Fruit fly (Drosophila melanogaster) whole organism, embryonic: ENCODE measurements around the gene Trf4-1.

ENCODE experiments used
- Atf3 ChIP-seq: fragments of 200-800 bp; sonication (Bioruptor generic); optimal IDR thresholded peaks from 3 replicates; lab custom pipeline; 2016; ENCODE audit warnings: missing biosample characterization, missing genetic modification characterization
- CG10267 ChIP-seq: fragments of 200-800 bp; sonication (Bioruptor generic); optimal IDR thresholded peaks from 2 replicates; lab custom pipeline; 2018; ENCODE audit warnings: missing biosample characterization, mild to moderate bottlenecking, missing genetic modification characterization, moderate library complexity
- CG12299 ChIP-seq: fragments of 200-800 bp; sonication (Bioruptor generic); optimal IDR thresholded peaks from 2 replicates; lab custom pipeline; 2018; ENCODE audit warnings: missing biosample characterization, mild to moderate bottlenecking, missing genetic modification characterization
- CG13287 ChIP-seq: fragments of 200-800 bp; sonication (Bioruptor generic); IDR thresholded peaks from 2 replicates; pipeline ENCODE4 v1.3.6; 2022; ENCODE audit warnings: missing biosample characterization, missing genetic modification characterization; ENCODE audit not compliant: partially characterized antibody
- CG15514 ChIP-seq: fragments of 200-800 bp; sonication (Bioruptor generic); optimal IDR thresholded peaks from 3 replicates; lab custom pipeline; 2017; ENCODE audit warnings: missing biosample characterization, missing genetic modification characterization, mild to moderate bottlenecking, moderate library complexity, missing genetic modification reagents
- CG16813 ChIP-seq: fragments of 200-800 bp; sonication (Bioruptor generic); IDR thresholded peaks from 3 replicates; pipeline ENCODE4 v1.3.6; 2022; ENCODE audit warnings: missing biosample characterization, missing genetic modification characterization; ENCODE audit not compliant: partially characterized antibody
- CG18476 ChIP-seq: fragments of 200-800 bp; sonication (Bioruptor generic); optimal IDR thresholded peaks from 2 replicates; lab custom pipeline; 2016; ENCODE audit warnings: missing biosample characterization, mild to moderate bottlenecking, missing genetic modification characterization
- CG2116 ChIP-seq: fragments of 200-800 bp; sonication (Bioruptor generic); optimal IDR thresholded peaks from 3 replicates; lab custom pipeline; 2018; ENCODE audit warnings: missing biosample characterization, mild to moderate bottlenecking, missing genetic modification characterization
- CG2712 ChIP-seq: fragments of 200-800 bp; optimal IDR thresholded peaks from 3 replicates; lab custom pipeline; 2019; ENCODE audit warnings: missing biosample characterization, mild to moderate bottlenecking, missing genetic modification characterization, moderate library complexity
- CG30020 ChIP-seq: fragments of 200-800 bp; optimal IDR thresholded peaks from 2 replicates; lab custom pipeline; 2019; ENCODE audit warnings: missing biosample characterization, mild to moderate bottlenecking, missing genetic modification characterization, moderate library complexity
- CG3065 ChIP-seq: fragments of 200-800 bp; sonication (Bioruptor generic); optimal IDR thresholded peaks from 2 replicates; lab custom pipeline; 2016; ENCODE audit warnings: missing biosample characterization, missing genetic modification characterization
- CG7963 ChIP-seq: fragments of 200-800 bp; sonication (Bioruptor generic); IDR thresholded peaks from 3 replicates; pipeline ENCODE4 v1.3.6; 2022; ENCODE audit warnings: missing biosample characterization, missing genetic modification characterization; ENCODE audit not compliant: partially characterized antibody
- CG8290 ChIP-seq, 3 experiments: fragments of 200-800 bp; sonication (Bioruptor generic); optimal IDR thresholded peaks; 2 replicates each; lab custom pipeline; 2016 to 2019; ENCODE audit warnings: missing biosample characterization in 3 of 3, missing genetic modification characterization in 3 of 3, mild to moderate bottlenecking in 2 of 3, moderate library complexity in 1 of 3
- Doc3 ChIP-seq: fragments of 200-800 bp; sonication (Bioruptor generic); IDR thresholded peaks from 3 replicates; pipeline ENCODE4 v1.3.6; 2022; ENCODE audit warnings: missing biosample characterization, missing genetic modification characterization; ENCODE audit not compliant: partially characterized antibody
- Dp ChIP-seq: fragments of 200-800 bp; sonication (Bioruptor generic); optimal IDR thresholded peaks from 2 replicates; lab custom pipeline; 2018; ENCODE audit warnings: missing biosample characterization, mild to moderate bottlenecking, missing genetic modification characterization, moderate library complexity
- Dref ChIP-seq: fragments of 200-800 bp; sonication (Bioruptor generic); IDR thresholded peaks from 2 replicates; pipeline ENCODE4 v1.3.6; 2022; ENCODE audit warnings: missing biosample characterization, missing genetic modification characterization
- HLH4C ChIP-seq: fragments of 200-800 bp; sonication (Bioruptor generic); IDR thresholded peaks from 3 replicates; pipeline ENCODE4 v1.3.6; 2022; ENCODE audit warnings: missing biosample characterization, missing genetic modification characterization; ENCODE audit not compliant: partially characterized antibody
- Lhr ChIP-seq: fragments of 200-800 bp; sonication (Bioruptor generic); optimal IDR thresholded peaks from 3 replicates; lab custom pipeline; 2017; ENCODE audit warnings: mild to moderate bottlenecking, missing biosample characterization, missing genetic modification reagents, missing genetic modification characterization
- Lim3 ChIP-seq: fragments of 200-800 bp; sonication (Bioruptor generic); IDR thresholded peaks from 2 replicates; pipeline ENCODE4 v1.3.6; 2022; ENCODE audit warnings: missing biosample characterization, missing genetic modification characterization
- Nf-YC ChIP-seq: fragments of 200-800 bp; optimal IDR thresholded peaks from 3 replicates; lab custom pipeline; 2019; ENCODE audit warnings: missing biosample characterization, mild to moderate bottlenecking, missing genetic modification characterization, moderate library complexity
- Pdp1 ChIP-seq, 2 experiments: fragments of 200-800 bp; sonication (Bioruptor generic); optimal IDR thresholded peaks; 3 replicates each; lab custom pipeline; 2016; ENCODE audit warnings: missing biosample characterization in 2 of 2, missing genetic modification characterization in 2 of 2, mild to moderate bottlenecking in 1 of 2, moderate library complexity in 1 of 2
- Scr ChIP-seq: fragments of 200-800 bp; sonication (Bioruptor generic); IDR thresholded peaks from 2 replicates; pipeline ENCODE4 v1.3.6; 2022; ENCODE audit warnings: missing biosample characterization, missing genetic modification characterization; ENCODE audit not compliant: partially characterized antibody
- Sin3A ChIP-seq: fragments of >200 bp; optimal IDR thresholded peaks from 2 replicates; lab custom pipeline; 2018
- ato ChIP-seq: fragments of 200-800 bp; sonication (Bioruptor generic); IDR thresholded peaks from 2 replicates; pipeline ENCODE4 v1.3.6; 2022; ENCODE audit warnings: missing biosample characterization, missing genetic modification characterization; ENCODE audit not compliant: partially characterized antibody
- croc ChIP-seq: fragments of 200-800 bp; sonication (Bioruptor generic); conservative IDR thresholded peaks from 3 replicates; pipeline ENCODE4 v1.3.6; 2022; ENCODE audit warnings: missing biosample characterization, missing genetic modification characterization
- fd64A ChIP-seq: fragments of 200-800 bp; sonication (Bioruptor generic); optimal IDR thresholded peaks from 3 replicates; lab custom pipeline; 2018; ENCODE audit warnings: missing biosample characterization, mild to moderate bottlenecking, missing genetic modification characterization
- gsb ChIP-seq: fragments of 200-800 bp; sonication (Bioruptor generic); IDR thresholded peaks from 2 replicates; pipeline ENCODE4 v1.3.6; 2022; ENCODE audit warnings: missing biosample characterization, missing genetic modification characterization
- hb ChIP-seq: fragments of 200-800 bp; sonication (Bioruptor generic); IDR thresholded peaks from 3 replicates; pipeline ENCODE4 v1.3.6; 2022; ENCODE audit warnings: missing biosample characterization, missing genetic modification characterization; ENCODE audit not compliant: partially characterized antibody
- hbn ChIP-seq: fragments of 200-800 bp; sonication (Bioruptor generic); IDR thresholded peaks from 2 replicates; pipeline ENCODE4 v1.3.6; 2022; ENCODE audit warnings: missing biosample characterization, missing genetic modification characterization; ENCODE audit not compliant: partially characterized antibody
- inv ChIP-seq: fragments of 200-800 bp; sonication (Bioruptor generic); IDR thresholded peaks from 2 replicates; pipeline ENCODE4 v1.3.6; 2022; ENCODE audit warnings: missing biosample characterization, missing genetic modification characterization; ENCODE audit not compliant: partially characterized antibody
- knrl ChIP-seq: fragments of 200-800 bp; sonication (Bioruptor generic); IDR thresholded peaks from 3 replicates; pipeline ENCODE4 v1.3.6; 2022; ENCODE audit warnings: missing biosample characterization, missing genetic modification characterization; ENCODE audit not compliant: partially characterized antibody
- nmo ChIP-seq: fragments of 200-800 bp; sonication (Bioruptor generic); optimal IDR thresholded peaks from 2 replicates; lab custom pipeline; 2018; ENCODE audit warnings: missing biosample characterization, mild to moderate bottlenecking, missing genetic modification characterization, moderate library complexity
- phol ChIP-seq: fragments of 200-800 bp; sonication (Bioruptor generic); optimal IDR thresholded peaks from 3 replicates; lab custom pipeline; 2018; ENCODE audit warnings: missing biosample characterization, mild to moderate bottlenecking, missing genetic modification characterization, moderate library complexity
- pita ChIP-seq: fragments of 200-800 bp; sonication (Bioruptor generic); optimal IDR thresholded peaks from 2 replicates; lab custom pipeline; 2017; ENCODE audit warnings: missing biosample characterization, mild to moderate bottlenecking, missing genetic modification characterization
- row ChIP-seq: fragments of 200-800 bp; sonication (Bioruptor generic); IDR thresholded peaks from 3 replicates; pipeline ENCODE4 v1.3.6; 2022; ENCODE audit warnings: missing biosample characterization, missing genetic modification characterization
- scrt ChIP-seq: fragments of 200-800 bp; sonication (Bioruptor generic); optimal IDR thresholded peaks from 2 replicates; lab custom pipeline; 2018; ENCODE audit warnings: missing biosample characterization, mild to moderate bottlenecking, missing genetic modification characterization, moderate library complexity
- slbo ChIP-seq: fragments of 200-800 bp; sonication (Bioruptor generic); IDR thresholded peaks from 2 replicates; pipeline ENCODE4 v1.3.6; 2022; ENCODE audit warnings: missing biosample characterization, missing genetic modification characterization
- ssp ChIP-seq: fragments of 200-800 bp; sonication (Bioruptor generic); IDR thresholded peaks from 2 replicates; pipeline ENCODE4 v1.3.6; 2022; ENCODE audit warnings: missing biosample characterization, missing genetic modification characterization
- stwl ChIP-seq: fragments of 200-800 bp; sonication (Bioruptor generic); optimal IDR thresholded peaks from 3 replicates; lab custom pipeline; 2018; ENCODE audit warnings: missing biosample characterization, mild to moderate bottlenecking, missing genetic modification characterization, moderate library complexity
- sug ChIP-seq: fragments of 200-800 bp; optimal IDR thresholded peaks from 2 replicates; lab custom pipeline; 2019; ENCODE audit warnings: missing biosample characterization, mild to moderate bottlenecking, missing genetic modification characterization, moderate library complexity
- unc-4 ChIP-seq: fragments of 200-800 bp; sonication (Bioruptor generic); IDR thresholded peaks from 2 replicates; pipeline ENCODE4 v1.3.6; 2022; ENCODE audit warnings: missing biosample characterization, missing genetic modification characterization; ENCODE audit not compliant: partially characterized antibody
- vnd ChIP-seq: fragments of 200-800 bp; sonication (Bioruptor generic); IDR thresholded peaks from 3 replicates; pipeline ENCODE4 v1.3.6; 2022; ENCODE audit warnings: missing biosample characterization, missing genetic modification characterization; ENCODE audit not compliant: partially characterized antibody
- zen2 ChIP-seq: fragments of 200-800 bp; sonication (Bioruptor generic); IDR thresholded peaks from 3 replicates; pipeline ENCODE4 v1.3.6; 2022; ENCODE audit warnings: missing biosample characterization, missing genetic modification characterization; ENCODE audit not compliant: partially characterized antibody

Gene Trf4-1

dm6 chrX:8591685-8592127 lies 31.6 kb downstream of the Trf4-1 start, which contains the start of the genes CG12659 and Crag (continued):
- TF ChIP-seq ato (GFP tag; lab: Robert Waterston, UW) (0 out of 2 replicates have a peak, but pooled peaks have one; percentile 19), CG3065 (GFP tag; lab: Kevin White, UChicago) (no peak), Lim3 (GFP tag; lab: Robert Waterston, UW) (no peak), unc-4 (GFP tag; lab: Robert Waterston, UW) (peak; percentile 65; the same call in 1 of the 2 replicates), hbn (peak; percentile 37; the same call in 1 of the 2 replicates), gsb (GFP tag; lab: Robert Waterston, UW) (no peak), CG8290 (GFP tag; optimal IDR thresholded peaks at IDR 0.05; lab: Kevin White, UChicago) (peak; percentile 67), CG8290 (tag; optimal IDR thresholded peaks at IDR 0.05; lab: Kevin White, UChicago) (peak in 1 of 2 experiments; percentile 47), Sin3A (lab: Kevin White, UChicago) (peak; percentile 59), slbo (GFP tag; lab: Robert Waterston, UW) (no peak), CG7963 (GFP tag; lab: Robert Waterston, UW) (peak; percentile 55; the same call in 1 of the 3 replicates), scrt (GFP tag; lab: Kevin White, UChicago) (no peak), phol (peak; percentile 41), nmo (GFP tag; lab: Kevin White, UChicago) (peak; percentile 28), Doc3 (GFP tag; lab: Robert Waterston, UW) (peak; percentile 50; the same call in 1 of the 3 replicates), CG16813 (GFP tag; lab: Robert Waterston, UW) (peak; percentile 74), Pdp1 (GFP tag; optimal IDR thresholded peaks at IDR 0.05; lab: Kevin White, UChicago) (peak in 1 of 2 experiments; percentile 21), vnd (GFP tag; lab: Robert Waterston, UW) (peak; percentile 69), Dp (GFP tag; lab: Kevin White, UChicago) (peak; percentile 16), CG2712 (tag; lab: Kevin White, UChicago) (peak; percentile 1), Atf3 (GFP tag; lab: Kevin White, UChicago) (no peak), CG30020 (tag; lab: Kevin White, UChicago) (peak; percentile 79), hb (GFP tag; lab: Robert Waterston, UW) (peak; percentile 72; the same call in 2 of the 3 replicates), CG15514 (GFP tag; lab: Kevin White, UChicago) (peak; percentile 31), Dref (GFP tag; lab: Robert Waterston, UW) (peak; percentile 63), Nf-YC (tag; lab: Kevin White, UChicago) (peak; percentile 39), stwl (tag; lab: Kevin White, UChicago) (peak; percentile 72), pita (GFP tag; lab: Kevin White, UChicago) (no peak), sug (peak; percentile 0), knrl (GFP tag; lab: Robert Waterston, UW) (peak; percentile 63; the same call in 2 of the 3 replicates), Scr (peak; percentile 71), HLH4C (GFP tag; lab: Robert Waterston, UW) (peak; percentile 84), row (GFP tag; lab: Robert Waterston, UW) (peak; percentile 59), CG13287 (peak; percentile 70), ssp (GFP tag; lab: Robert Waterston, UW) (0 out of 2 replicates have a peak, but pooled peaks have one; percentile 19), CG18476 (GFP tag; lab: Kevin White, UChicago) (no peak), Lhr (GFP tag; lab: Kevin White, UChicago) (peak; percentile 41), CG10267 (tag; lab: Kevin White, UChicago) (peak; percentile 21), zen2 (GFP tag; lab: Robert Waterston, UW) (peak; percentile 35; the same call in 1 of the 3 replicates), CG12299 (tag; lab: Kevin White, UChicago) (no peak), fd64A (GFP tag; lab: Kevin White, UChicago) (no peak), croc (no peak), inv (GFP tag; lab: Robert Waterston, UW) (peak; percentile 39; the same call in 1 of the 2 replicates), CG2116 (peak; percentile 83)
